Fruit fly (Drosophila melanogaster): ENCODE data around the gene Sgt.
A peak's percentile ranks its signal among the peaks of the same experiment; 100 is the strongest.

Sgt gene

DNA sequence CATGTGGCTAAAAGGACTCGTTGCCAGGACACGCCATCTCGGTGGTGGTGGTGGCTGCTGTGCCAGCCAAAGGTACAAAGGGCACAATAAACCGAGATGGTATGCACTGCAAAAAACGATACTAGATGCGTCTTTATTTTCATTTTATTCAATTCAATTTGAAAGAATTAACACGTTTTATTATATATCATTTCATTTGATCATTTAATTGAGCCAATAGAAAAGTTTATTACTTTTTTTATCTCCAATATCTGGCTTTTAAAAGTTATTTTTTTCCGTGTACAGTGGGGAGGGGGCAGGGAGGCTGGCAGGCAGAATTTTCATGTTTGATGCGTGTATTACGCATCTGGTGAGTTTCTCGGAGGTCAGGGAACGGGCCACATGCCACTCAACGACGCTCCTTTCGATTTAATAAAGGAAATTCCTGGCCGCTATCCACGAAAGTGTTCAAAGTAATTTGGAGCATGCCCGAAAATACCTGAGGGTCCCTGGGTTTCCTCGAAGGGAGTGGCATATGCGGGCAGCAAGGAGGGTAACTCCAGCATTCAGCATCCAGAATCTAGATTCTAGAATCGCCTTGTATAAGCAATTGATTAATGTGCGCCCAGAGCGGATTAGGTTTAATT is 42.8 kb downstream of the Sgt start (continued):
- TF ChIP-seq Atf6 (GFP tag; IDR thresholded peaks at IDR 0.05) (peak; percentile 80), maf-S (GFP tag; optimal IDR thresholded peaks at IDR 0.05) (no peak), CG12071 (GFP tag; optimal IDR thresholded peaks at IDR 0.05) (peak; percentile 73), ato (GFP tag; IDR thresholded peaks at IDR 0.05; ENCODE audit: partially characterized antibody) (no peak), fd96Cb (tag; optimal IDR thresholded peaks at IDR 0.05) (peak; percentile 88), CG11093 (GFP tag; IDR thresholded peaks at IDR 0.05) (peak; percentile 77), vfl (GFP tag; optimal IDR thresholded peaks at IDR 0.05) (no peak), klu (GFP tag; IDR thresholded peaks at IDR 0.05) (peak; percentile 56; the same call in 1 of the 2 replicates), Bteb2 (GFP tag; optimal IDR thresholded peaks at IDR 0.05) (no peak), CG4854 (GFP tag; optimal IDR thresholded peaks at IDR 0.05) (no peak), kni (GFP tag; optimal IDR thresholded peaks at IDR 0.05) (peak; percentile 89), Hey (tag; optimal IDR thresholded peaks at IDR 0.05) (peak; percentile 48), psq (GFP tag; optimal IDR thresholded peaks at IDR 0.05) (peak; percentile 62), CG9609 (GFP tag; optimal IDR thresholded peaks at IDR 0.05) (peak; percentile 76), sug (tag; optimal IDR thresholded peaks at IDR 0.05) (no peak), CG7963 (GFP tag; IDR thresholded peaks at IDR 0.05; ENCODE audit: partially characterized antibody) (no peak), Hsf (GFP tag; optimal IDR thresholded peaks at IDR 0.05) (peak; percentile 81), Oaz (GFP tag; IDR thresholded peaks at IDR 0.05) (peak; percentile 54; the same call in 1 of the 2 replicates), CG32772 (GFP tag; IDR thresholded peaks at IDR 0.05) (peak; percentile 87), CG34422 (GFP tag; IDR thresholded peaks at IDR 0.05) (peak; percentile 88), CG2120 (GFP tag; optimal IDR thresholded peaks at IDR 0.05) (no peak), CG10147 (GFP tag; optimal IDR thresholded peaks at IDR 0.05) (peak; percentile 81), CG17802 (tag; optimal IDR thresholded peaks at IDR 0.05) (peak; percentile 60), Stat92E (GFP tag; optimal IDR thresholded peaks at IDR 0.05) (no peak), CG4360 (GFP tag; IDR thresholded peaks at IDR 0.05) (peak; percentile 53; the same call in 1 of the 2 replicates), CG7987 (GFP tag; optimal IDR thresholded peaks at IDR 0.05) (peak; percentile 46), lola (GFP tag; optimal IDR thresholded peaks at IDR 0.05) (peak in 1 of 3 experiments; percentile 94), CG18764 (GFP tag; optimal IDR thresholded peaks at IDR 0.05) (peak; percentile 81), CG4328 (GFP tag; optimal IDR thresholded peaks at IDR 0.05) (peak; percentile 90), CG7357 (GFP tag; IDR thresholded peaks at IDR 0.05) (peak; percentile 80), C15 (GFP tag; IDR thresholded peaks at IDR 0.05) (no peak), CG14014 (GFP tag; IDR thresholded peaks at IDR 0.05) (peak; percentile 77), Ssrp (tag; optimal IDR thresholded peaks at IDR 0.05) (peak; percentile 89), Med (GFP tag) (no peak), vnd (GFP tag; IDR thresholded peaks at IDR 0.05; ENCODE audit: partially characterized antibody) (no peak), CG4730 (GFP tag; IDR thresholded peaks at IDR 0.05) (peak; percentile 85), fd3F (GFP tag; optimal IDR thresholded peaks at IDR 0.05) (peak; percentile 48), TFAM (GFP tag; optimal IDR thresholded peaks at IDR 0.05) (peak; percentile 73)
